Worm (Caenorhabditis elegans) whole organism, mixed stage, embryonic: Measurements from ENCODE around the gene Y22D7AR.2.

Source experiments
- blmp-1 ChIP-seq: fragments of 150-350 bp; optimal IDR thresholded peaks from 2 replicates; lab custom pipeline; 2014; ENCODE audit warnings: missing biosample characterization, missing genetic modification characterization
- ceh-43 ChIP-seq: fragments of 200-800 bp; sonication (Bioruptor generic); optimal IDR thresholded peaks from 2 replicates; lab custom pipeline; 2018; ENCODE audit warnings: mild to moderate bottlenecking, missing genetic modification characterization, moderate library complexity, missing compliant biosample characterization
- ces-1 ChIP-seq: fragments of 150-350 bp; optimal IDR thresholded peaks from 2 replicates; lab custom pipeline; 2014; ENCODE audit warnings: missing biosample characterization, missing genetic modification reagents, missing genetic modification characterization
- elt-3 ChIP-seq: fragments of 150-350 bp; optimal IDR thresholded peaks from 2 replicates; lab custom pipeline; 2014; ENCODE audit warnings: missing biosample characterization, missing genetic modification characterization
- flh-1 ChIP-seq: fragments of 200-800 bp; sonication (Bioruptor generic); optimal IDR thresholded peaks from 2 replicates; lab custom pipeline; 2018; ENCODE audit warnings: mild to moderate bottlenecking, missing genetic modification characterization, moderate library complexity, missing compliant biosample characterization
- lin-13 ChIP-seq: fragments of 150-350 bp; optimal IDR thresholded peaks from 2 replicates; lab custom pipeline; 2014; ENCODE audit warnings: missing biosample characterization, missing genetic modification characterization
- lin-32 ChIP-seq: fragments of 200-800 bp; sonication (Bioruptor generic); optimal IDR thresholded peaks from 2 replicates; lab custom pipeline; 2018; ENCODE audit warnings: mild to moderate bottlenecking, missing genetic modification characterization, missing compliant biosample characterization
- lsy-2 ChIP-seq: fragments of 150-350 bp; optimal IDR thresholded peaks from 2 replicates; lab custom pipeline; 2014; ENCODE audit warnings: missing biosample characterization, missing genetic modification characterization
- nhr-12 ChIP-seq: fragments of 150-350 bp; optimal IDR thresholded peaks from 2 replicates; lab custom pipeline; 2014; ENCODE audit warnings: missing biosample characterization, missing genetic modification characterization
- nhr-2 ChIP-seq: fragments of 150-350 bp; optimal IDR thresholded peaks from 2 replicates; lab custom pipeline; 2014; ENCODE audit warnings: missing biosample characterization, missing genetic modification characterization
- nhr-28 ChIP-seq: fragments of 150-350 bp; optimal IDR thresholded peaks from 2 replicates; lab custom pipeline; 2014; ENCODE audit warnings: missing biosample characterization, missing genetic modification characterization
- tbx-8 ChIP-seq: fragments of 200-800 bp; sonication (Bioruptor generic); optimal IDR thresholded peaks from 2 replicates; lab custom pipeline; 2018; ENCODE audit warnings: mild to moderate bottlenecking, missing genetic modification characterization, moderate library complexity, missing compliant biosample characterization
- unc-62 ChIP-seq: fragments of 150-350 bp; optimal IDR thresholded peaks from 2 replicates; lab custom pipeline; 2014; ENCODE audit warnings: missing biosample characterization, missing genetic modification reagents, missing genetic modification characterization
- zip-8 ChIP-seq: fragments of 150-350 bp; optimal IDR thresholded peaks from 2 replicates; lab custom pipeline; 2014; ENCODE audit warnings: missing biosample characterization, missing genetic modification characterization

- TF ChIP-seq tbx-8 (no peak), lin-32 (no peak), elt-3 (tag; lab: Kevin White, UChicago) (no peak), lsy-2 (no peak), unc-62 (GFP tag; lab: Kevin White, UChicago) (no peak), blmp-1 (tag; lab: Kevin White, UChicago) (no peak), ceh-43 (GFP tag; lab: Kevin White, UChicago) (no peak), nhr-2 (no peak), nhr-28 (tag; lab: Kevin White, UChicago) (no peak), flh-1 (GFP tag; lab: Kevin White, UChicago) (no peak), ces-1 (GFP tag; lab: Kevin White, UChicago) (no peak), nhr-12 (no peak), zip-8 (no peak), lin-13 (tag; lab: Kevin White, UChicago) (no peak)
These were observed 25.4 kb upstream of the Y22D7AR.2 start for ce11 chrIII:1680393-1680792.
